Worm (Caenorhabditis elegans) whole organism, early embryonic: ENCODE measurements around the gene T25B9.3.

ENCODE experiments used
- F13C5.2 ChIP-seq: sonication (generic microtip); optimal IDR thresholded peaks from 2 replicates; lab custom pipeline; 2017; ENCODE audit warnings: mild to moderate bottlenecking, missing genetic modification characterization, inconsistent platforms, missing compliant biosample characterization
- aly-1 ChIP-seq: sonication (generic microtip); optimal IDR thresholded peaks from 2 replicates; lab custom pipeline; 2016; ENCODE audit warnings: missing genetic modification characterization, missing compliant biosample characterization
- ama-1 ChIP-seq: fragments of 150-350 bp; optimal IDR thresholded peaks from 2 replicates; lab custom pipeline; 2014
- ceh-36 ChIP-seq: sonication (generic microtip); optimal IDR thresholded peaks from 2 replicates; lab custom pipeline; 2016; ENCODE audit warnings: missing genetic modification characterization, inconsistent platforms, missing compliant biosample characterization
- ets-7 ChIP-seq: sonication (generic microtip); optimal IDR thresholded peaks from 2 replicates; lab custom pipeline; 2016; ENCODE audit warnings: missing genotype, missing genetic modification characterization, missing compliant biosample characterization
- flt-1 ChIP-seq: fragments of 200-800 bp; sonication (Bioruptor generic); IDR thresholded peaks from 2 replicates; pipeline ENCODE4 v1.3.6; 2022; ENCODE audit warnings: missing genetic modification characterization, missing compliant biosample characterization
- hmbx-1 ChIP-seq: sonication (generic microtip); optimal IDR thresholded peaks from 2 replicates; lab custom pipeline; 2016; ENCODE audit warnings: mild to moderate bottlenecking, missing genetic modification characterization, missing compliant biosample characterization
- hnd-1 ChIP-seq: sonication (generic microtip); optimal IDR thresholded peaks from 2 replicates; lab custom pipeline; 2016; ENCODE audit warnings: missing genetic modification characterization, missing compliant biosample characterization
- pes-1 ChIP-seq: fragments of 200-800 bp; sonication (Bioruptor generic); IDR thresholded peaks from 2 replicates; pipeline ENCODE4 v1.3.6; 2022; ENCODE audit warnings: missing genetic modification reagents, missing genetic modification characterization, missing compliant biosample characterization
- scrt-1 ChIP-seq: fragments of 200-800 bp; sonication (Bioruptor generic); IDR thresholded peaks from 2 replicates; pipeline ENCODE4 v1.3.6; 2022; ENCODE audit warnings: missing genetic modification characterization, missing compliant biosample characterization
- sea-1 ChIP-seq: fragments of 200-800 bp; sonication (Bioruptor generic); conservative IDR thresholded peaks from 2 replicates; pipeline ENCODE4 v1.3.6; 2022; ENCODE audit warnings: missing genetic modification characterization, missing compliant biosample characterization
- tra-4 ChIP-seq: sonication (generic microtip); optimal IDR thresholded peaks from 2 replicates; lab custom pipeline; 2017; ENCODE audit warnings: missing genetic modification characterization, missing compliant biosample characterization

DNA sequence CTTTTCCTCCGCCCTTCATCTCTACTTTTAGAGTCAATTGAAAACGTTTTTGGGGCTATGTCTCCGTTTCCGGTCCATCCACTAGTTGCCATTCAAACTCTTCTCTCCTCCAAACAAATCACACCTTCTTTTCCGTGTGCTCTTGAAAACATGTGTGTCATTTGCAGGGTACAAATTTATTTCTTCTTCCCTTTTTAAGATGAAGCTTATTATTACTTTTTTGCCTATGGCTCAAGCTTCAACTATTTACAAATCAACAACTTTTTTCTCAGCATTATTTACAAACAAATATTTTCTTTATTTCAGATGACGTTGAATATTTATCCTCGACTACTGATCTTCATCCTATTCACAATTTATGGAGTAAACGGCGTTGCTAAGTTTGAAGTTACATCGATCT, at the start of gene T25B9.3:
- no peak for TF ChIP-seq ama-1 (lab: Kevin White, UChicago)
- TF ChIP-seq flt-1 (GFP tag; lab: Robert Waterston, UW), result no peak
- TF ChIP-seq F13C5.2 (tag; lab: Kevin White, UChicago), result no peak
- no peak for TF ChIP-seq aly-1 (tag; lab: Kevin White, UChicago)
- no peak for TF ChIP-seq tra-4 (tag; lab: Kevin White, UChicago)
- TF ChIP-seq pes-1 (GFP tag; lab: Robert Waterston, UW), result no peak
- no peak for TF ChIP-seq ceh-36
- TF ChIP-seq ets-7 (tag; lab: Kevin White, UChicago), result no peak
- TF ChIP-seq scrt-1 (GFP tag; lab: Robert Waterston, UW), result no peak
- TF ChIP-seq hnd-1 (tag; lab: Kevin White, UChicago), result no peak
- TF ChIP-seq hmbx-1 (tag; lab: Kevin White, UChicago), result no peak
- no peak for TF ChIP-seq sea-1 (GFP tag; lab: Robert Waterston, UW)
